Worm (Caenorhabditis elegans) whole organism, L4 larva: ENCODE measurements around the gene K10D11.2.
A peak's percentile ranks its signal among the peaks of the same experiment; 100 is the strongest.

Source experiments
- D1046.2 ChIP-seq: fragments of 200-800 bp; sonication (Bioruptor generic); IDR thresholded peaks from 2 replicates; pipeline ENCODE4 v1.3.6; 2022; ENCODE audit warnings: missing genetic modification characterization, missing compliant biosample characterization
- F37D6.2 ChIP-seq: sonication (generic microtip); optimal IDR thresholded peaks from 2 replicates; lab custom pipeline; 2016; ENCODE audit warnings: mild to moderate bottlenecking, missing genetic modification characterization, missing compliant biosample characterization
- F44E2.7 ChIP-seq: fragments of 200-800 bp; sonication (Bioruptor generic); IDR thresholded peaks from 2 replicates; pipeline ENCODE4 v2.1.2; 2022; ENCODE audit warnings: missing genetic modification characterization, missing compliant biosample characterization
- F49E8.2 ChIP-seq: sonication (generic microtip); optimal IDR thresholded peaks from 2 replicates; lab custom pipeline; 2016; ENCODE audit warnings: missing compliant biosample characterization, mild to moderate bottlenecking, missing genetic modification characterization, borderline replicate concordance
- R02D3.7 ChIP-seq: fragments of 150-350 bp; sonication (generic microtip); optimal IDR thresholded peaks from 3 replicates; lab custom pipeline; 2014; ENCODE audit warnings: missing biosample characterization, missing genetic modification characterization
- T26A8.4 ChIP-seq: fragments of 200-800 bp; sonication (Bioruptor generic); IDR thresholded peaks from 2 replicates; pipeline ENCODE4 v1.3.6; 2022; ENCODE audit warnings: missing genetic modification characterization, missing compliant biosample characterization
- Y105C5A.15 ChIP-seq: fragments of 200-800 bp; sonication (Bioruptor generic); IDR thresholded peaks from 2 replicates; pipeline ENCODE4 v1.3.6; 2022; ENCODE audit warnings: missing genetic modification characterization, missing compliant biosample characterization
- Y48G9A.11 ChIP-seq: fragments of 200-800 bp; sonication (Bioruptor generic); IDR thresholded peaks from 2 replicates; pipeline ENCODE4 v1.3.6; 2022; ENCODE audit warnings: missing genetic modification reagents, missing genetic modification characterization, missing compliant biosample characterization
- ZK337.2 ChIP-seq: fragments of 200-800 bp; sonication (Bioruptor generic); IDR thresholded peaks from 2 replicates; pipeline ENCODE4 v1.3.6; 2022; ENCODE audit warnings: missing genetic modification reagents, missing genetic modification characterization, missing compliant biosample characterization
- ZK546.5 ChIP-seq, 2 experiments: sonication (generic microtip); optimal IDR thresholded peaks; 2 replicates each; lab custom pipeline; 2017; ENCODE audit warnings: missing biosample characterization in 2 of 2, missing genetic modification characterization in 2 of 2
- ama-1 ChIP-seq: fragments of 150-350 bp; optimal IDR thresholded peaks from 2 replicates; lab custom pipeline; 2014; ENCODE audit warnings: inconsistent platforms, mixed read lengths
- arid-1 ChIP-seq: fragments of 200-800 bp; sonication (Bioruptor generic); conservative IDR thresholded peaks from 2 replicates; pipeline ENCODE4 v1.3.6; 2022; ENCODE audit warnings: missing genetic modification reagents, missing genetic modification characterization, missing compliant biosample characterization
- ceh-28 ChIP-seq: fragments of 150-350 bp; optimal IDR thresholded peaks from 2 replicates; lab custom pipeline; 2014; ENCODE audit warnings: missing biosample characterization, missing genetic modification reagents, missing genetic modification characterization
- ceh-44 ChIP-seq: fragments of 200-800 bp; sonication (Bioruptor generic); IDR thresholded peaks from 2 replicates; pipeline ENCODE4 v1.3.6; 2022; ENCODE audit warnings: missing genetic modification reagents, missing genetic modification characterization, missing compliant biosample characterization
- ceh-82 ChIP-seq: sonication (generic microtip); optimal IDR thresholded peaks from 2 replicates; lab custom pipeline; 2017; ENCODE audit warnings: missing biosample characterization, missing genetic modification characterization
- ctbp-1 ChIP-seq: fragments of 200-800 bp; sonication (Bioruptor generic); IDR thresholded peaks from 2 replicates; pipeline ENCODE4 v1.3.6; 2022; ENCODE audit warnings: missing genetic modification reagents, missing genetic modification characterization, missing compliant biosample characterization
- daf-19 ChIP-seq: fragments of 200-800 bp; sonication (Bioruptor generic); conservative IDR thresholded peaks from 2 replicates; pipeline ENCODE4 v1.3.6; 2022; ENCODE audit warnings: missing genetic modification characterization, missing compliant biosample characterization
- dmd-9 ChIP-seq: fragments of 200-800 bp; sonication (Bioruptor generic); IDR thresholded peaks from 2 replicates; pipeline ENCODE4 v1.3.6; 2022; ENCODE audit warnings: missing genetic modification reagents, missing genetic modification characterization, missing compliant biosample characterization
- dpl-1 ChIP-seq: fragments of 150-350 bp; optimal IDR thresholded peaks from 2 replicates; lab custom pipeline; 2014; ENCODE audit warnings: missing biosample characterization, missing genetic modification reagents, missing genetic modification characterization
- egl-27 ChIP-seq: sonication (generic microtip); optimal IDR thresholded peaks from 3 replicates; lab custom pipeline; 2017; ENCODE audit warnings: missing biosample characterization, missing genetic modification reagents, missing genetic modification characterization
- fkh-10 ChIP-seq: fragments of 150-350 bp; optimal IDR thresholded peaks from 2 replicates; lab custom pipeline; 2014; ENCODE audit warnings: missing biosample characterization, missing genetic modification reagents, missing genetic modification characterization
- hlh-11 ChIP-seq: fragments of 200-800 bp; sonication (Bioruptor generic); optimal IDR thresholded peaks from 2 replicates; lab custom pipeline; 2018; ENCODE audit warnings: mild to moderate bottlenecking, missing genetic modification characterization, missing compliant biosample characterization
- hlh-30 ChIP-seq: sonication (generic microtip); optimal IDR thresholded peaks from 2 replicates; lab custom pipeline; 2017; ENCODE audit warnings: antibody characterized with exemption, mild to moderate bottlenecking, missing genetic modification characterization, missing compliant biosample characterization; ENCODE audit not compliant: insufficient read depth
- hmg-1.1 ChIP-seq: fragments of 200-800 bp; sonication (Bioruptor generic); IDR thresholded peaks from 2 replicates; pipeline ENCODE4 v1.3.6; 2022; ENCODE audit warnings: missing genetic modification reagents, missing genetic modification characterization, missing compliant biosample characterization
- jun-1 ChIP-seq: fragments of 150-350 bp; optimal IDR thresholded peaks from 2 replicates; lab custom pipeline; 2014; ENCODE audit warnings: missing biosample characterization, missing genetic modification reagents, missing genetic modification characterization
- lim-7 ChIP-seq: fragments of 200-800 bp; sonication (Bioruptor generic); IDR thresholded peaks from 2 replicates; pipeline ENCODE4 v1.3.6; 2022; ENCODE audit warnings: missing genetic modification characterization, missing compliant biosample characterization
- lin-1 ChIP-seq: fragments of 200-800 bp; sonication (Bioruptor generic); IDR thresholded peaks from 2 replicates; pipeline ENCODE4 v1.3.6; 2022; ENCODE audit warnings: missing genetic modification reagents, missing genetic modification characterization, missing compliant biosample characterization
- lin-13 ChIP-seq: fragments of 150-350 bp; optimal IDR thresholded peaks from 2 replicates; lab custom pipeline; 2014; ENCODE audit warnings: missing biosample characterization, missing genetic modification reagents, missing genetic modification characterization
- lin-29 ChIP-seq: fragments of 200-800 bp; sonication (Bioruptor generic); IDR thresholded peaks from 2 replicates; pipeline ENCODE4 v1.3.6; 2022; ENCODE audit warnings: missing genetic modification reagents, missing genetic modification characterization, missing compliant biosample characterization
- lin-38 ChIP-seq: fragments of 200-800 bp; sonication (Bioruptor generic); IDR thresholded peaks from 2 replicates; pipeline ENCODE4 v1.3.6; 2022; ENCODE audit warnings: missing genetic modification reagents, missing genetic modification characterization, missing compliant biosample characterization
- madf-5 ChIP-seq, 2 experiments: fragments of 200-800 bp; sonication (Bioruptor generic); IDR thresholded peaks; 2 replicates each; pipeline ENCODE4 v1.3.6; 2022; ENCODE audit warnings: missing compliant biosample characterization in 2 of 2, missing genetic modification characterization in 2 of 2
- mdl-1 ChIP-seq, 2 experiments: fragments of 150-350 bp in 1 of 2; sonication (generic microtip) in 1 of 2; optimal IDR thresholded peaks; 2 replicates each; lab custom pipeline; 2014 to 2017; ENCODE audit warnings: missing biosample characterization in 2 of 2, missing genetic modification characterization in 2 of 2
- mdt-29 ChIP-seq: fragments of 200-800 bp; sonication (Bioruptor generic); IDR thresholded peaks from 2 replicates; pipeline ENCODE4 v1.3.6; 2022; ENCODE audit warnings: missing genetic modification reagents, missing genetic modification characterization, missing compliant biosample characterization
- mes-2 ChIP-seq: sonication (generic microtip); optimal IDR thresholded peaks from 2 replicates; lab custom pipeline; 2016; ENCODE audit warnings: missing genotype, mild to moderate bottlenecking, missing genetic modification characterization, missing compliant biosample characterization; ENCODE audit not compliant: poor library complexity, severe bottlenecking
- mxl-2 ChIP-seq: fragments of 200-800 bp; sonication (Bioruptor generic); conservative IDR thresholded peaks from 2 replicates; pipeline ENCODE4 v1.3.6; 2022; ENCODE audit warnings: missing genetic modification reagents, missing genetic modification characterization, missing compliant biosample characterization
- nhr-102 ChIP-seq: sonication (generic microtip); optimal IDR thresholded peaks from 2 replicates; lab custom pipeline; 2016; ENCODE audit warnings: mild to moderate bottlenecking, missing genetic modification characterization, moderate library complexity, missing compliant biosample characterization
- nhr-11 ChIP-seq: fragments of 150-350 bp; optimal IDR thresholded peaks from 2 replicates; lab custom pipeline; 2014; ENCODE audit warnings: missing biosample characterization, missing genetic modification characterization
- nhr-111 ChIP-seq: fragments of 200-800 bp; sonication (Bioruptor generic); optimal IDR thresholded peaks from 2 replicates; lab custom pipeline; 2018; ENCODE audit warnings: mild to moderate bottlenecking, missing genetic modification characterization, missing compliant biosample characterization
- nhr-28 ChIP-seq: fragments of 150-350 bp; optimal IDR thresholded peaks from 2 replicates; lab custom pipeline; 2014; ENCODE audit warnings: missing biosample characterization, missing genetic modification characterization
- nhr-42 ChIP-seq: fragments of 200-800 bp; sonication (Bioruptor generic); IDR thresholded peaks from 2 replicates; pipeline ENCODE4 v1.3.6; 2022; ENCODE audit warnings: missing genetic modification characterization, missing compliant biosample characterization
- nhr-48 ChIP-seq: sonication (generic microtip); optimal IDR thresholded peaks from 2 replicates; lab custom pipeline; 2016; ENCODE audit warnings: mild to moderate bottlenecking, missing genetic modification characterization, missing compliant biosample characterization
- nhr-76 ChIP-seq: fragments of 150-350 bp; optimal IDR thresholded peaks from 2 replicates; lab custom pipeline; 2014; ENCODE audit warnings: missing biosample characterization, missing genetic modification characterization
- pha-4 ChIP-seq, 2 experiments: fragments of 150-350 bp in 1 of 2; fragments of 200-800 bp in 1 of 2; sonication (Bioruptor generic) in 1 of 2; IDR thresholded peaks in 1 of 2; optimal IDR thresholded peaks in 1 of 2; 2 replicates each; pipeline versions ENCODE4 v1.3.6 to Lab custom; 2014 to 2022; ENCODE audit warnings: missing genetic modification characterization in 2 of 2, missing genetic modification reagents in 2 of 2, missing biosample characterization in 1 of 2, missing compliant biosample characterization in 1 of 2
- rbr-2 ChIP-seq: sonication (generic microtip); optimal IDR thresholded peaks from 2 replicates; lab custom pipeline; 2016; ENCODE audit warnings: missing genotype, missing genetic modification characterization, missing compliant biosample characterization
- skn-1 ChIP-seq: fragments of 150-350 bp; optimal IDR thresholded peaks from 2 replicates; lab custom pipeline; 2014; ENCODE audit warnings: missing biosample characterization, missing genetic modification characterization
- unc-39 ChIP-seq: sonication (generic microtip); optimal IDR thresholded peaks from 2 replicates; lab custom pipeline; 2017; ENCODE audit warnings: missing biosample characterization, missing genetic modification characterization
- unc-62 ChIP-seq, 3 experiments: fragments of 150-350 bp in 1 of 3; sonication (generic microtip); optimal IDR thresholded peaks in 2 of 3; peaks in 1 of 3; 1 replicate in 1 of 3; 2 replicates in 2 of 3; lab custom pipeline; 2014 to 2017; ENCODE audit warnings: missing biosample characterization in 3 of 3, missing genetic modification characterization in 3 of 3, missing genetic modification reagents in 3 of 3, missing genotype in 1 of 3
- zag-1 ChIP-seq: fragments of 150-350 bp; optimal IDR thresholded peaks from 2 replicates; lab custom pipeline; 2014; ENCODE audit warnings: missing biosample characterization, missing genetic modification characterization
- zfp-2 ChIP-seq: sonication (generic microtip); optimal IDR thresholded peaks from 2 replicates; lab custom pipeline; 2016; ENCODE audit warnings: mild to moderate bottlenecking, missing genetic modification characterization, missing compliant biosample characterization
- zfp-3 ChIP-seq: fragments of 200-800 bp; sonication (Bioruptor generic); conservative IDR thresholded peaks from 2 replicates; pipeline ENCODE4 v1.3.6; 2022; ENCODE audit warnings: missing genetic modification reagents, missing genetic modification characterization, missing compliant biosample characterization
- zip-11 ChIP-seq: fragments of 200-800 bp; sonication (Bioruptor generic); IDR thresholded peaks from 2 replicates; pipeline ENCODE4 v1.3.6; 2022; ENCODE audit warnings: missing genetic modification characterization, missing compliant biosample characterization

Gene K10D11.2

ce11 chrIV:13026762-13027161 lies 48.0 kb downstream of the K10D11.2 start:
- TF ChIP-seq skn-1 (tag; lab: Kevin White, UChicago): no peak
- TF ChIP-seq lin-38 (GFP tag; lab: Robert Waterston, UW): no peak
- TF ChIP-seq nhr-42 (GFP tag; lab: Robert Waterston, UW): no peak
- TF ChIP-seq R02D3.7 (tag; lab: Kevin White, UChicago): no peak
- TF ChIP-seq mes-2 (tag; lab: Kevin White, UChicago): no peak
- TF ChIP-seq fkh-10: no peak
- TF ChIP-seq lin-29 (GFP tag; lab: Robert Waterston, UW): no peak
- TF ChIP-seq ctbp-1 (GFP tag; lab: Robert Waterston, UW): 0 out of 2 replicates have a peak, but pooled peaks have one; percentile 39
- peak; percentile 83 for TF ChIP-seq hlh-11 (tag; lab: Kevin White, UChicago)
- no peak for TF ChIP-seq pha-4 (GFP tag; IDR thresholded peaks at IDR 0.05; lab: Robert Waterston, UW)
- no peak for TF ChIP-seq pha-4 (tag; optimal IDR thresholded peaks at IDR 0.05; lab: Kevin White, UChicago)
- 0 out of 2 replicates have a peak, but pooled peaks have one; percentile 17 for TF ChIP-seq hmg-1.1 (GFP tag; lab: Robert Waterston, UW)
- TF ChIP-seq rbr-2 (tag; lab: Kevin White, UChicago): no peak
- TF ChIP-seq ceh-82 (tag; lab: Kevin White, UChicago): no peak
- TF ChIP-seq lin-1 (GFP tag; lab: Robert Waterston, UW): no peak
- TF ChIP-seq nhr-111 (GFP tag; lab: Kevin White, UChicago): no peak
- no peak for TF ChIP-seq zag-1 (tag; lab: Kevin White, UChicago)
- no peak for TF ChIP-seq F37D6.2 (tag; lab: Kevin White, UChicago)
- no peak for TF ChIP-seq zfp-2 (tag; lab: Kevin White, UChicago)
- peak; percentile 95 for TF ChIP-seq nhr-48
- TF ChIP-seq zip-11 (GFP tag; lab: Robert Waterston, UW): no peak
- TF ChIP-seq nhr-28 (tag; lab: Kevin White, UChicago): peak; percentile 27
- no peak for TF ChIP-seq ama-1
- TF ChIP-seq nhr-11 (tag; lab: Kevin White, UChicago): no peak
- TF ChIP-seq ceh-44 (GFP tag; lab: Robert Waterston, UW): no peak
- no peak for TF ChIP-seq Y48G9A.11 (GFP tag; lab: Robert Waterston, UW)
- peak; percentile 93 for TF ChIP-seq mxl-2
- no peak for TF ChIP-seq D1046.2 (GFP tag; lab: Robert Waterston, UW)
- TF ChIP-seq egl-27 (tag; lab: Kevin White, UChicago): no peak
- no peak for TF ChIP-seq ceh-28 (tag; lab: Kevin White, UChicago)
- no peak for TF ChIP-seq nhr-76 (tag; lab: Kevin White, UChicago)
- no peak for TF ChIP-seq dpl-1
- TF ChIP-seq nhr-102: no peak
- no peak; the same call in 1 of the 2 replicates for TF ChIP-seq T26A8.4 (GFP tag; lab: Robert Waterston, UW)
- TF ChIP-seq mdt-29: no peak
- TF ChIP-seq ZK546.5 (tag; optimal IDR thresholded peaks at IDR 0.05; lab: Kevin White, UChicago): no peak
- TF ChIP-seq F49E8.2: no peak
- TF ChIP-seq lim-7: no peak
- TF ChIP-seq ZK337.2 (GFP tag; lab: Robert Waterston, UW): no peak
- TF ChIP-seq arid-1 (GFP tag; lab: Robert Waterston, UW): no peak
- no peak for TF ChIP-seq jun-1 (tag; lab: Kevin White, UChicago)
- no peak for TF ChIP-seq lin-13 (GFP tag; lab: Kevin White, UChicago)
- TF ChIP-seq mdl-1 (tag; optimal IDR thresholded peaks at IDR 0.05; lab: Kevin White, UChicago): no peak
- no peak for TF ChIP-seq unc-39 (tag; lab: Kevin White, UChicago)
- no peak for TF ChIP-seq F44E2.7 (GFP tag; lab: Robert Waterston, UW)
- no peak for TF ChIP-seq zfp-3
- no peak for TF ChIP-seq daf-19 (GFP tag; lab: Robert Waterston, UW)
- TF ChIP-seq Y105C5A.15 (GFP tag; lab: Robert Waterston, UW): no peak
- TF ChIP-seq madf-5 (GFP tag; IDR thresholded peaks at IDR 0.05; lab: Robert Waterston, UW): no peak
- no peak for TF ChIP-seq dmd-9 (GFP tag; lab: Robert Waterston, UW)
- TF ChIP-seq unc-62 (GFP tag; optimal IDR thresholded peaks at IDR 0.05 in 1 of 2; lab: Kevin White, UChicago): no peak
- no peak for TF ChIP-seq unc-62 (tag; optimal IDR thresholded peaks at IDR 0.05; lab: Kevin White, UChicago)
- peak; percentile 37 for TF ChIP-seq hlh-30
